Worm (Caenorhabditis elegans) whole organism, young adult: ENCODE measurements around the gene oac-54.
A peak's percentile ranks its signal among the peaks of the same experiment; 100 is the strongest.

ENCODE experiments used
- B0035.1 ChIP-seq: sonication (generic microtip); optimal IDR thresholded peaks from 2 replicates; lab custom pipeline; 2016; ENCODE audit warnings: missing genetic modification characterization, mild to moderate bottlenecking, missing compliant biosample characterization, missing genotype, missing genetic modification reagents
- F33H1.4 ChIP-seq: fragments of 200-800 bp; sonication (Bioruptor generic); IDR thresholded peaks from 2 replicates; pipeline ENCODE4 v1.3.6; 2022; ENCODE audit warnings: missing genetic modification reagents, missing genetic modification characterization, missing compliant biosample characterization
- F49E8.2 ChIP-seq: sonication (generic microtip); optimal IDR thresholded peaks from 3 replicates; lab custom pipeline; 2017; ENCODE audit warnings: missing genetic modification characterization, mild to moderate bottlenecking, missing compliant biosample characterization, antibody characterized with exemption, moderate library complexity; ENCODE audit not compliant: insufficient read depth
- F52B5.7 ChIP-seq: sonication (generic microtip); optimal IDR thresholded peaks from 2 replicates; lab custom pipeline; 2016; ENCODE audit warnings: mild to moderate bottlenecking, missing genetic modification characterization, missing compliant biosample characterization
- T07F8.4 ChIP-seq: sonication (generic microtip); optimal IDR thresholded peaks from 2 replicates; lab custom pipeline; 2016; ENCODE audit warnings: mild to moderate bottlenecking, missing genetic modification characterization, moderate library complexity, missing compliant biosample characterization
- Y53G8AR.9 ChIP-seq: fragments of 200-800 bp; sonication (Bioruptor generic); conservative IDR thresholded peaks from 2 replicates; pipeline ENCODE4 v1.3.6; 2022; ENCODE audit warnings: missing genetic modification reagents, missing genetic modification characterization, missing compliant biosample characterization
- Y56A3A.18 ChIP-seq: fragments of 200-800 bp; sonication (Bioruptor generic); IDR thresholded peaks from 2 replicates; pipeline ENCODE4 v1.3.6; 2022; ENCODE audit warnings: missing genetic modification reagents, missing genetic modification characterization, missing compliant biosample characterization
- ama-1 ChIP-seq, 3 experiments: fragments of 150-350 bp in 1 of 3; sonication (generic microtip) in 2 of 3; optimal IDR thresholded peaks; 2 replicates each; lab custom pipeline; 2014 to 2018; ENCODE audit warnings: missing biosample characterization in 2 of 3, missing genetic modification characterization in 2 of 3, missing genetic modification reagents in 2 of 3
- attf-3 ChIP-seq: fragments of 200-800 bp; sonication (Bioruptor generic); conservative IDR thresholded peaks from 2 replicates; pipeline ENCODE4 v1.3.6; 2022; ENCODE audit warnings: missing genetic modification reagents, missing genetic modification characterization, missing compliant biosample characterization
- bed-2 ChIP-seq: fragments of 200-800 bp; sonication (Bioruptor generic); IDR thresholded peaks from 2 replicates; pipeline ENCODE4 v1.3.6; 2022; ENCODE audit warnings: missing genetic modification reagents, missing genetic modification characterization, missing compliant biosample characterization
- cebp-1 ChIP-seq, 2 experiments: fragments of 200-800 bp in 1 of 2; sonication (Bioruptor generic) in 1 of 2; sonication (generic microtip) in 1 of 2; IDR thresholded peaks in 1 of 2; optimal IDR thresholded peaks in 1 of 2; 2 replicates each; pipeline versions ENCODE4 v1.3.6 to Lab custom; 2017 to 2022; ENCODE audit warnings: missing compliant biosample characterization in 2 of 2, missing genetic modification characterization in 2 of 2, mild to moderate bottlenecking in 1 of 2, missing genetic modification reagents in 1 of 2, moderate library complexity in 1 of 2
- cebp-2 ChIP-seq: fragments of 200-800 bp; sonication (Bioruptor generic); IDR thresholded peaks from 2 replicates; pipeline ENCODE4 v1.3.6; 2022; ENCODE audit warnings: missing genetic modification characterization, missing compliant biosample characterization
- ceh-58 ChIP-seq: fragments of 200-800 bp; sonication (Bioruptor generic); IDR thresholded peaks from 2 replicates; pipeline ENCODE4 v1.3.6; 2022; ENCODE audit warnings: missing genetic modification characterization, missing compliant biosample characterization
- ceh-79 ChIP-seq: sonication (generic microtip); optimal IDR thresholded peaks from 2 replicates; lab custom pipeline; 2017; ENCODE audit warnings: mild to moderate bottlenecking, missing genetic modification characterization, missing compliant biosample characterization
- dox-1 ChIP-seq: fragments of 200-800 bp; sonication (Bioruptor generic); IDR thresholded peaks from 2 replicates; pipeline ENCODE4 v1.3.6; 2022; ENCODE audit warnings: missing genetic modification reagents, missing genetic modification characterization, missing compliant biosample characterization
- dpl-1 ChIP-seq: fragments of 150-350 bp; optimal IDR thresholded peaks from 2 replicates; lab custom pipeline; 2014; ENCODE audit warnings: missing biosample characterization, missing genetic modification reagents, missing genetic modification characterization
- efl-1 ChIP-seq: fragments of 150-350 bp; optimal IDR thresholded peaks from 2 replicates; lab custom pipeline; 2014; ENCODE audit warnings: missing biosample characterization, missing genetic modification reagents, missing genetic modification characterization
- egl-18 ChIP-seq: fragments of 200-800 bp; sonication (Bioruptor generic); IDR thresholded peaks from 2 replicates; pipeline ENCODE4 v1.3.6; 2022; ENCODE audit warnings: missing genetic modification reagents, missing genetic modification characterization, missing compliant biosample characterization
- egl-44 ChIP-seq: fragments of 200-800 bp; sonication (Bioruptor generic); IDR thresholded peaks from 2 replicates; pipeline ENCODE4 v1.3.6; 2022; ENCODE audit warnings: missing genetic modification reagents, missing genetic modification characterization, missing compliant biosample characterization
- gei-17 ChIP-seq: fragments of 200-800 bp; sonication (Bioruptor generic); optimal IDR thresholded peaks from 2 replicates; lab custom pipeline; 2018; ENCODE audit warnings: mild to moderate bottlenecking, missing genetic modification characterization, missing compliant biosample characterization
- him-1 ChIP-seq: sonication (generic microtip); optimal IDR thresholded peaks from 2 replicates; lab custom pipeline; 2016; ENCODE audit warnings: missing genotype, missing genetic modification reagents, missing genetic modification characterization, missing compliant biosample characterization
- hlh-12 ChIP-seq: sonication (generic microtip); optimal IDR thresholded peaks from 2 replicates; lab custom pipeline; 2016; ENCODE audit warnings: missing genetic modification characterization, missing compliant biosample characterization
- hlh-26 ChIP-seq: fragments of 200-800 bp; sonication (Bioruptor generic); conservative IDR thresholded peaks from 2 replicates; pipeline ENCODE4 v1.3.6; 2022; ENCODE audit warnings: missing genetic modification reagents, missing genetic modification characterization, missing compliant biosample characterization
- hsf-1 ChIP-seq: fragments of 200-800 bp; sonication (Bioruptor generic); IDR thresholded peaks from 2 replicates; pipeline ENCODE4 v1.3.6; 2022; ENCODE audit warnings: missing genetic modification reagents, missing genetic modification characterization, missing compliant biosample characterization
- lag-1 ChIP-seq: fragments of 200-800 bp; sonication (Bioruptor generic); IDR thresholded peaks from 2 replicates; pipeline ENCODE4 v1.3.6; 2022; ENCODE audit warnings: missing genetic modification reagents, missing genetic modification characterization, missing compliant biosample characterization
- lin-26 ChIP-seq: fragments of 200-800 bp; sonication (Bioruptor generic); IDR thresholded peaks from 2 replicates; pipeline ENCODE4 v1.3.6; 2022; ENCODE audit warnings: missing genetic modification reagents, missing genetic modification characterization, missing compliant biosample characterization
- lin-35 ChIP-seq, 3 experiments: fragments of 150-350 bp in 2 of 3; sonication (generic microtip) in 1 of 3; optimal IDR thresholded peaks; 2 replicates each; lab custom pipeline; 2014 to 2018; ENCODE audit warnings: missing biosample characterization in 3 of 3, missing genetic modification characterization in 3 of 3, missing genetic modification reagents in 3 of 3
- lin-54 ChIP-seq: fragments of 200-800 bp; sonication (Bioruptor generic); optimal IDR thresholded peaks from 2 replicates; lab custom pipeline; 2018; ENCODE audit warnings: mild to moderate bottlenecking, missing genetic modification characterization, missing compliant biosample characterization
- mcd-1 ChIP-seq: fragments of 200-800 bp; sonication (Bioruptor generic); IDR thresholded peaks from 2 replicates; pipeline ENCODE4 v1.3.6; 2022; ENCODE audit warnings: missing genetic modification reagents, missing genetic modification characterization, missing compliant biosample characterization
- mxl-1 ChIP-seq: sonication (generic microtip); optimal IDR thresholded peaks from 2 replicates; lab custom pipeline; 2016; ENCODE audit warnings: missing genetic modification characterization, missing compliant biosample characterization
- nfya-2 ChIP-seq: fragments of 200-800 bp; sonication (Bioruptor generic); IDR thresholded peaks from 2 replicates; pipeline ENCODE4 v1.3.6; 2022; ENCODE audit warnings: missing genetic modification reagents, missing genetic modification characterization, missing compliant biosample characterization
- nfyb-1 ChIP-seq: fragments of 200-800 bp; sonication (Bioruptor generic); IDR thresholded peaks from 2 replicates; pipeline ENCODE4 v1.3.6; 2022; ENCODE audit warnings: missing genetic modification reagents, missing genetic modification characterization, missing compliant biosample characterization
- nhr-120 ChIP-seq: fragments of 200-800 bp; sonication (Bioruptor generic); IDR thresholded peaks from 2 replicates; pipeline ENCODE4 v1.3.6; 2022; ENCODE audit warnings: missing genetic modification characterization, missing compliant biosample characterization
- nhr-27 ChIP-seq: fragments of 200-800 bp; sonication (Bioruptor generic); optimal IDR thresholded peaks from 2 replicates; lab custom pipeline; 2018; ENCODE audit warnings: mild to moderate bottlenecking, missing genetic modification characterization, moderate library complexity, missing compliant biosample characterization
- nhr-80 ChIP-seq: sonication (generic microtip); optimal IDR thresholded peaks from 2 replicates; lab custom pipeline; 2016; ENCODE audit warnings: missing genetic modification characterization, missing compliant biosample characterization
- pbrm-1 ChIP-seq: fragments of 200-800 bp; sonication (Bioruptor generic); IDR thresholded peaks from 2 replicates; pipeline ENCODE4 v1.3.6; 2022; ENCODE audit warnings: missing genetic modification reagents, missing genetic modification characterization, missing compliant biosample characterization
- pha-4 ChIP-seq: fragments of 150-350 bp; sonication (generic microtip); optimal IDR thresholded peaks from 2 replicates; lab custom pipeline; 2014; ENCODE audit warnings: missing biosample characterization, missing genetic modification reagents, missing genetic modification characterization
- repo-1 ChIP-seq: sonication (generic microtip); optimal IDR thresholded peaks from 2 replicates; lab custom pipeline; 2017; ENCODE audit warnings: mild to moderate bottlenecking, missing genetic modification characterization, missing compliant biosample characterization
- rpc-1 ChIP-seq, 2 experiments: fragments of 150-350 bp in 1 of 2; sonication (generic microtip) in 1 of 2; optimal IDR thresholded peaks; 2 replicates each; lab custom pipeline; 2014 to 2018; ENCODE audit warnings: missing biosample characterization in 1 of 2, missing genetic modification characterization in 1 of 2, missing genetic modification reagents in 1 of 2, missing genotype in 1 of 2
- sdz-38 ChIP-seq: sonication (generic microtip); optimal IDR thresholded peaks from 2 replicates; lab custom pipeline; 2016; ENCODE audit warnings: missing genotype, missing genetic modification characterization, missing compliant biosample characterization
- snpc-4 ChIP-seq, 5 experiments: fragments of 150-350 bp in 1 of 5; sonication (generic microtip) in 4 of 5; optimal IDR thresholded peaks; 2 replicates each; lab custom pipeline; 2014 to 2018; ENCODE audit warnings: missing genetic modification characterization in 5 of 5, missing biosample characterization in 3 of 5, antibody characterized with exemption in 2 of 5, mild to moderate bottlenecking in 2 of 5, missing compliant biosample characterization in 2 of 5, missing genotype in 2 of 5, moderate library complexity in 2 of 5, missing genetic modification reagents in 1 of 5
- unc-130 ChIP-seq: sonication (generic microtip); optimal IDR thresholded peaks from 2 replicates; lab custom pipeline; 2016; ENCODE audit warnings: missing genetic modification reagents, missing genetic modification characterization, missing compliant biosample characterization
- unc-62 ChIP-seq: fragments of 150-350 bp; optimal IDR thresholded peaks from 2 replicates; lab custom pipeline; 2014; ENCODE audit warnings: missing biosample characterization, missing genetic modification reagents, missing genetic modification characterization
- ztf-22 ChIP-seq: fragments of 200-800 bp; sonication (Bioruptor generic); optimal IDR thresholded peaks from 2 replicates; lab custom pipeline; 2018; ENCODE audit warnings: mild to moderate bottlenecking, missing genetic modification characterization, moderate library complexity, missing compliant biosample characterization

Gene oac-54

ce11 chrII:9158029-9158428 lies at the start of gene oac-54:
Gene oac-54, plus strand, starts transcription at chrII:9158111.
- TF ChIP-seq pha-4 (no peak), nhr-80 (tag; lab: Kevin White, UChicago) (peak; percentile 2)

ce11 chrII:9108443-9108842 lies 49.5 kb upstream of the oac-54 start, which contains the start of gene dnj-23:
Gene dnj-23, minus strand, starts transcription at chrII:9108600.
- TF ChIP-seq repo-1 (tag; lab: Kevin White, UChicago) (no peak), Y56A3A.18 (GFP tag; lab: Robert Waterston, UW) (no peak), mxl-1 (tag; lab: Kevin White, UChicago) (no peak), pha-4 (peak; percentile 5), unc-62 (GFP tag; lab: Kevin White, UChicago) (no peak), bed-2 (GFP tag; lab: Robert Waterston, UW) (no peak), unc-130 (GFP tag; lab: Kevin White, UChicago) (no peak), nhr-120 (GFP tag; lab: Robert Waterston, UW) (no peak), lin-35 (GFP tag; optimal IDR thresholded peaks at IDR 0.05; lab: Kevin White, UChicago) (peak in 1 of 3 experiments; percentile 38), lin-54 (GFP tag; lab: Kevin White, UChicago) (peak; percentile 6), cebp-1 (GFP tag; IDR thresholded peaks at IDR 0.05; lab: Robert Waterston, UW) (peak; percentile 51; the same call in 1 of the 2 replicates), cebp-1 (tag; optimal IDR thresholded peaks at IDR 0.05; lab: Kevin White, UChicago) (peak; percentile 69), ceh-58 (no peak), nfya-2 (GFP tag; lab: Robert Waterston, UW) (no peak), lag-1 (no peak), nhr-80 (tag; lab: Kevin White, UChicago) (no peak), egl-44 (GFP tag; lab: Robert Waterston, UW) (no peak), pbrm-1 (no peak), efl-1 (peak; percentile 53)

DNA sequence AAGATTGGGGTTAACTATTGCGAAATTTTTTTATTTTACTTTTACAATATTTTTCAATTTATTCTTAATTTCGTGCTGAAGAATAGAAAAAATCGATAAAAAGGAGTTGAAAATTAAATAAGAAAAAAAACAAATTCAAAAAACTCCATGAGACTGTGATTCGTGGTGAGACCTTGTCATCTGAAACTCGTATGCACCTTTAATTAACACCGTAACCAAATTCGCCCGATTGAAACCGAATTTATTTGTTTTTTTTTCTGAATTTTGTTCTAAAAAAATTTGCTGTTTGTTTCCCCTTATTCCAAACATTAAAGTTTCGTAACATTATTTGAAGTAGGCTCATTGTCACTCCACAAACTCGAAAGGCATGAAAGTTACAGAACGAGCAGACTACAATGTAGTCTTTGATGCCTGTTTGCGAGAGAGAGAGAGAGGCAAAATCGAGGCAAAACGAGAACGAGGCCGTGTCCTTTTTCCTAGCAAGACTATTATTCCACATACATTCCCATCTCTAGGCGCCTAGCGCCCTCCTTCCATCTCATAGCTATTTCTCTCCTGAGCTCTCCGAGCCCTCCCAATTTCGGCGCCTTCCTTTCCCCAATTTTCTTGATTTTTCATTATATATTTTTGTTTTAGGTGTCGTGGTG lies 48.9 kb upstream of the oac-54 start, which contains the start of gene T24H10.4:
T24H10.4 (plus strand) TSS at position 630 of the 647 bp plus-strand sequence.
- TF ChIP-seq ceh-79 (no peak), hlh-26 (GFP tag; lab: Robert Waterston, UW) (no peak), hsf-1 (GFP tag; lab: Robert Waterston, UW) (no peak), lin-26 (GFP tag; lab: Robert Waterston, UW) (no peak), Y53G8AR.9 (no peak), cebp-2 (GFP tag; lab: Robert Waterston, UW) (no peak), Y56A3A.18 (GFP tag; lab: Robert Waterston, UW) (no peak), rpc-1 (optimal IDR thresholded peaks at IDR 0.05; lab: Kevin White, UChicago) (no peak), rpc-1 (tag; optimal IDR thresholded peaks at IDR 0.05; lab: Kevin White, UChicago) (no peak), nfyb-1 (GFP tag; lab: Robert Waterston, UW) (no peak), B0035.1 (no peak), ama-1 (optimal IDR thresholded peaks at IDR 0.05; lab: Kevin White, UChicago) (no peak), ama-1 (GFP tag; optimal IDR thresholded peaks at IDR 0.05; lab: Kevin White, UChicago) (no peak), dpl-1 (GFP tag; lab: Kevin White, UChicago) (no peak), T07F8.4 (tag; lab: Kevin White, UChicago) (no peak), mcd-1 (GFP tag; lab: Robert Waterston, UW) (no peak), nhr-27 (tag; lab: Kevin White, UChicago) (no peak), nhr-120 (GFP tag; lab: Robert Waterston, UW) (no peak), him-1 (no peak), sdz-38 (tag; lab: Kevin White, UChicago) (no peak), egl-18 (no peak), attf-3 (GFP tag; lab: Robert Waterston, UW) (no peak), snpc-4 (GFP tag; optimal IDR thresholded peaks at IDR 0.05; lab: Kevin White, UChicago) (no peak), snpc-4 (tag; optimal IDR thresholded peaks at IDR 0.05; lab: Kevin White, UChicago) (no peak), ztf-22 (GFP tag; lab: Kevin White, UChicago) (no peak), hlh-12 (tag; lab: Kevin White, UChicago) (no peak), F52B5.7 (tag; lab: Kevin White, UChicago) (no peak), dox-1 (no peak), F33H1.4 (GFP tag; lab: Robert Waterston, UW) (peak; percentile 83), gei-17 (GFP tag; lab: Kevin White, UChicago) (no peak), F49E8.2 (tag; lab: Kevin White, UChicago) (no peak), mxl-1 (tag; lab: Kevin White, UChicago) (no peak)
